Worm (Caenorhabditis elegans) whole organism, L1 larva: ENCODE measurements around the gene tcer-1.
A peak's percentile ranks its signal among the peaks of the same experiment; 100 is the strongest.

Source experiments
- C34B4.2 ChIP-seq: sonication (generic microtip); optimal IDR thresholded peaks from 2 replicates; lab custom pipeline; 2017; ENCODE audit warnings: mild to moderate bottlenecking, missing genetic modification characterization, missing compliant biosample characterization
- Y116A8C.19 ChIP-seq: sonication (generic microtip); optimal IDR thresholded peaks from 2 replicates; lab custom pipeline; 2016; ENCODE audit warnings: missing compliant biosample characterization, missing genetic modification characterization, borderline replicate concordance
- blmp-1 ChIP-seq: fragments of 150-350 bp; optimal IDR thresholded peaks from 2 replicates; lab custom pipeline; 2014; ENCODE audit warnings: missing biosample characterization, missing genetic modification characterization
- ceh-88 ChIP-seq: fragments of 200-800 bp; sonication (Bioruptor generic); IDR thresholded peaks from 2 replicates; pipeline ENCODE4 v1.3.6; 2022; ENCODE audit warnings: missing genetic modification characterization, missing compliant biosample characterization
- dpl-1 ChIP-seq, 3 experiments: fragments of 150-350 bp in 2 of 3; sonication (generic microtip) in 1 of 3; optimal IDR thresholded peaks; 2 replicates each; lab custom pipeline; 2014 to 2017; ENCODE audit warnings: missing biosample characterization in 3 of 3, missing genetic modification characterization in 3 of 3, missing genetic modification reagents in 3 of 3
- dsc-1 ChIP-seq: sonication (generic microtip); optimal IDR thresholded peaks from 2 replicates; lab custom pipeline; 2016; ENCODE audit warnings: mild to moderate bottlenecking, missing genetic modification characterization, missing compliant biosample characterization
- efl-1 ChIP-seq, 4 experiments: fragments of 150-350 bp; optimal IDR thresholded peaks in 3 of 4; peaks in 1 of 4; 1 replicate in 1 of 4; 2 replicates in 3 of 4; lab custom pipeline; 2014; ENCODE audit warnings: missing biosample characterization in 2 of 4, missing genetic modification characterization in 2 of 4, missing genetic modification reagents in 2 of 4
- elt-3 ChIP-seq, 6 experiments: fragments of 150-350 bp in 1 of 6; sonication (generic microtip); optimal IDR thresholded peaks; 2 replicates each; lab custom pipeline; 2017 to 2018; ENCODE audit warnings: missing biosample characterization in 6 of 6, missing genetic modification characterization in 6 of 6, inconsistent platforms in 1 of 6
- grh-1 ChIP-seq: fragments of 200-800 bp; sonication (Bioruptor generic); IDR thresholded peaks from 2 replicates; pipeline ENCODE4 v1.3.6; 2022; ENCODE audit warnings: missing genetic modification reagents, missing genetic modification characterization, missing compliant biosample characterization
- hlh-4 ChIP-seq: sonication (generic microtip); optimal IDR thresholded peaks from 2 replicates; lab custom pipeline; 2016; ENCODE audit warnings: mild to moderate bottlenecking, missing genetic modification characterization, missing compliant biosample characterization
- jun-1 ChIP-seq: fragments of 150-350 bp; optimal IDR thresholded peaks from 2 replicates; lab custom pipeline; 2014; ENCODE audit warnings: missing biosample characterization, missing genetic modification reagents, missing genetic modification characterization
- lin-13 ChIP-seq: fragments of 150-350 bp; optimal IDR thresholded peaks from 2 replicates; lab custom pipeline; 2014; ENCODE audit warnings: missing biosample characterization, missing genetic modification reagents, missing genetic modification characterization
- lin-14 ChIP-seq: fragments of 200-800 bp; sonication (Bioruptor generic); optimal IDR thresholded peaks from 2 replicates; lab custom pipeline; 2018; ENCODE audit warnings: mild to moderate bottlenecking, missing genetic modification characterization, moderate library complexity, missing compliant biosample characterization
- lin-35 ChIP-seq, 2 experiments: fragments of 150-350 bp; optimal IDR thresholded peaks; 2 replicates each; lab custom pipeline; 2014; ENCODE audit warnings: missing biosample characterization in 2 of 2, missing genetic modification characterization in 2 of 2, missing genetic modification reagents in 2 of 2
- mep-1 ChIP-seq: fragments of 150-350 bp; optimal IDR thresholded peaks from 2 replicates; lab custom pipeline; 2014; ENCODE audit warnings: missing biosample characterization, missing genetic modification characterization
- nhr-19 ChIP-seq: fragments of 200-800 bp; sonication (Bioruptor generic); conservative IDR thresholded peaks from 2 replicates; pipeline ENCODE4 v1.3.6; 2022; ENCODE audit warnings: missing genetic modification characterization, missing compliant biosample characterization
- nhr-20 ChIP-seq: sonication (generic microtip); optimal IDR thresholded peaks from 2 replicates; lab custom pipeline; 2016; ENCODE audit warnings: mild to moderate bottlenecking, missing genetic modification characterization, missing compliant biosample characterization
- nhr-47 ChIP-seq: sonication (generic microtip); optimal IDR thresholded peaks from 2 replicates; lab custom pipeline; 2016; ENCODE audit warnings: mild to moderate bottlenecking, missing genetic modification characterization, moderate library complexity, missing compliant biosample characterization
- nhr-71 ChIP-seq: sonication (generic microtip); optimal IDR thresholded peaks from 2 replicates; lab custom pipeline; 2016; ENCODE audit warnings: mild to moderate bottlenecking, missing genetic modification characterization, moderate library complexity, missing compliant biosample characterization
- nhr-77 ChIP-seq: fragments of 150-350 bp; optimal IDR thresholded peaks from 2 replicates; lab custom pipeline; 2014; ENCODE audit warnings: missing biosample characterization, missing genetic modification characterization
- nhr-85 ChIP-seq: sonication (generic microtip); peaks from one replicate; lab custom pipeline; 2016; ENCODE audit warnings: missing genetic modification characterization, inconsistent platforms, missing compliant biosample characterization
- nhr-90 ChIP-seq: sonication (generic microtip); optimal IDR thresholded peaks from 2 replicates; lab custom pipeline; 2016; ENCODE audit warnings: mild to moderate bottlenecking, missing genetic modification characterization, missing compliant biosample characterization; ENCODE audit not compliant: poor library complexity
- rnt-1 ChIP-seq: sonication (generic microtip); optimal IDR thresholded peaks from 2 replicates; lab custom pipeline; 2016; ENCODE audit warnings: mild to moderate bottlenecking, missing genetic modification characterization, moderate library complexity, missing compliant biosample characterization
- snu-23 ChIP-seq: sonication (generic microtip); optimal IDR thresholded peaks from 2 replicates; lab custom pipeline; 2016; ENCODE audit warnings: missing genetic modification characterization, missing compliant biosample characterization
- unc-130 ChIP-seq: fragments of 150-350 bp; optimal IDR thresholded peaks from 2 replicates; lab custom pipeline; 2017; ENCODE audit warnings: missing biosample characterization, missing genetic modification characterization, inconsistent platforms
- unc-30 ChIP-seq: sonication (generic microtip); optimal IDR thresholded peaks from 2 replicates; lab custom pipeline; 2017; ENCODE audit warnings: missing biosample characterization, missing genetic modification characterization

Gene tcer-1

DNA sequence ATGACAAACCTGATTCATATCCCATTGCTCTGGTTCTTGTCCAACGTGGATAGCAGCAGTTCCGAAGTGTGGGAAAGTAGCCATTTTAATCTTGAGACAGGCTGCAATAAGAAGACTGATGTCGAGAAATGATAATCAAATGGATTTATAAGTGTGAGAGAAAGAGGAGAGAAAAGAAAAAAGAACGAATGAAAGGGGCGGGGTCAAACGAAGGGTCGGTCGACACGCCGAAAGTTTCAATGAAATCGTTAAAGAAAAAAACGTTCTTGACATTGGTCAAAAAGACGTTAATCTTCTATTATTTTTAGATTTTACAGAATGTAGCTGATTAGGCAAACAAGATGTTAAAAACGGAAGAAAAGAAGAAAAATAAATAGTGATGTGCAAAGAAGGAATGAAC, 8.0 kb upstream of the tcer-1 start, which contains the start of gene cth-2:
cth-2 (minus strand) TSS at position 101 of the 400 bp plus-strand sequence.
- TF ChIP-seq C34B4.2 (tag; lab: Kevin White, UChicago) (no peak), lin-14 (peak; percentile 32), blmp-1 (peak; percentile 64), mep-1 (tag; lab: Kevin White, UChicago) (peak; percentile 12)

- TF ChIP-seq elt-3 (tag; optimal IDR thresholded peaks at IDR 0.05; lab: Kevin White, UChicago) (no peak), rnt-1 (tag; lab: Kevin White, UChicago) (no peak)
- TF ChIP-seq, all 84 proteins: peak for 0
These were observed 6.5 kb upstream of the tcer-1 start for ce11 chrII:7056328-7056727.

DNA sequence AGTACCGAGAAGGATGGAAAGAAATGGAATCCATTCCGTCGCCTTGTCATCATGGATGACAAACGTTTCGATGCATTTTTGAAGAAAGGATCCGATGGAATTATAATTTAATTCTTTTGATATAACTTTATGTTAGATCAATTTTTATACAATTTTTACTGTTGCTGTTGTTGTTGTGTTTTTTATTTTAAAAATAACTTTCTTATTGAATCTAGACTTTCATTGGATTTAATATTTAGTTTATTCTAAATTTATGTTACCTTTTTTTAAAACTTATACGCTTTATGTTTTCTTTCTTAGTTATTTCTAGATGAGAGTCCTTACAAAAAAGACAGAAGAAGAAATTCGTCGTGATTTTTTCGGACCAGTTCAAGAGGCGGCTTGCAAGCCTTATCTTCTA, 5.1 kb upstream of the tcer-1 start, which contains the start of gene ZK1127.3:
ZK1127.3 (plus strand) TSS at position 301 of the 400 bp plus-strand sequence.
- TF ChIP-seq unc-30 (tag; lab: Kevin White, UChicago) (no peak), nhr-20 (no peak), lin-13 (GFP tag; lab: Kevin White, UChicago) (no peak), nhr-71 (no peak), lin-35 (GFP tag; optimal IDR thresholded peaks at IDR 0.05; lab: Kevin White, UChicago) (no peak)
- TF ChIP-seq, all 84 proteins: peak for 0

DNA sequence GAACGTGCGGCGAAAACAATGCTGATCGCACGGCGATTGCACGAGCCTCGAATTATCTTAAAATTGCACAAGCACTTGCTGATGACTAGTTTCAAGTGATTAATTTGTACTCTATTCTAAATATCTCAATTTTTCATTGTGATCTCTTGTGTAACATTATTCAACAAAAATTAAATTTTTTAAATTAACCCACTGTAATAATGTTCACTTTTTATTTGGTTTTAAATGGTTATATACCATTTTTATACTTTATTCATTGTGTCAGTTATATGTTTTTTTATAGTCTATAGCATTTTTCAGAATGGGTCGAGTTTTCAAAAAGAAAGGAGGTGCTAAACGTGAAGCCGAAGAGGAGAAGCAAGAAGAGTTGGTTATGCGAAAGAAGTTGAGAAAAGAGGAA, 3.8 kb upstream of the tcer-1 start, which contains the start of gene ZK1127.4:
ZK1127.4 (plus strand) TSS at position 301 of the 400 bp plus-strand sequence.
- TF ChIP-seq unc-130 (tag; lab: Kevin White, UChicago) (no peak), snu-23 (GFP tag; lab: Kevin White, UChicago) (no peak), Y116A8C.19 (tag; lab: Kevin White, UChicago) (no peak), nhr-77 (tag; lab: Kevin White, UChicago) (no peak), jun-1 (no peak)

ce11 chrII:7053001-7053400, 3.1 kb upstream of the tcer-1 start, which contains the start of gene ZK1127.13:
Gene ZK1127.13 (plus strand): TSS chrII:7053301.
- TF ChIP-seq nhr-47 (tag; lab: Kevin White, UChicago) (no peak), efl-1 (optimal IDR thresholded peaks at IDR 0.05; lab: Kevin White, UChicago) (no peak), efl-1 (GFP tag; optimal IDR thresholded peaks at IDR 0.05 in 1 of 2; lab: Kevin White, UChicago) (peak in 1 of 2 experiments; percentile 67)

ce11 chrII:7051778-7052177, 1.9 kb upstream of the tcer-1 start, which contains the start of gene ZK1127.12:
Gene ZK1127.12 (plus strand): TSS chrII:7052078.
- TF ChIP-seq nhr-20 (no peak), dpl-1 (GFP tag; optimal IDR thresholded peaks at IDR 0.05; lab: Kevin White, UChicago) (no peak), dsc-1 (tag; lab: Kevin White, UChicago) (no peak)

DNA sequence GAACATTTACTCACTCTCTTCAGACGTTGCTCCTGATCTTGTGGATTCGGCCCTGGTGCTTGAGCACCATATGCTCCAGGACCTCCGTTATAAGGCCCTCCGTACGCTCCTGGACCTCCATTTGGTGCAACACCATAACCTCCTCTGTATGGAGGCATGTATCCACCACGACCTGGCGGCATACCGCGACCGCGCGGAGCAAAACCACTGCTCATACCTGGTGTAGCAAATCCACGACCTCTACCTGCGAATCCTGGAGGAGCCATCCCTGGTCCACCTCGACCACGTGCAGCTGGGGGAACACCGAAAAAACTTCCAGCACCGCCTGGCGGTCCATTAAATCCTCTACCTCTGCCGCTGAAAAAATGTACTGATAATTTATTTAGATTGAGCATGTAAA, 401 bp downstream of the tcer-1 start:
- TF ChIP-seq nhr-85: no peak
- TF ChIP-seq hlh-4 (tag; lab: Kevin White, UChicago): no peak
- no peak for TF ChIP-seq ceh-88 (GFP tag; lab: Robert Waterston, UW)
- TF ChIP-seq efl-1 (optimal IDR thresholded peaks at IDR 0.05; lab: Kevin White, UChicago): no peak
- TF ChIP-seq efl-1 (GFP tag; optimal IDR thresholded peaks at IDR 0.05 in 1 of 2; lab: Kevin White, UChicago): peak in 1 of 2 experiments; percentile 59

ce11 chrII:7042090-7042489, 7.8 kb downstream of the tcer-1 start:
- peak; percentile 57 for TF ChIP-seq nhr-19 (GFP tag; lab: Robert Waterston, UW)
- 0 out of 2 replicates have a peak, but pooled peaks have one; percentile 9 for TF ChIP-seq grh-1 (GFP tag; lab: Robert Waterston, UW)
- TF ChIP-seq nhr-47 (tag; lab: Kevin White, UChicago): peak; percentile 29
- TF ChIP-seq nhr-90 (tag; lab: Kevin White, UChicago): peak; percentile 32
